Worm (Caenorhabditis elegans) whole organism, L1 larva: ENCODE measurements around the gene F58H1.2.
A peak's percentile ranks its signal among the peaks of the same experiment; 100 is the strongest.

Experiments used
- ceh-8 ChIP-seq: fragments of 200-800 bp; sonication (Bioruptor generic); optimal IDR thresholded peaks from 2 replicates; lab custom pipeline; 2018; ENCODE audit warnings: mild to moderate bottlenecking, missing genetic modification characterization, moderate library complexity, missing compliant biosample characterization
- ceh-88 ChIP-seq: fragments of 200-800 bp; sonication (Bioruptor generic); IDR thresholded peaks from 2 replicates; pipeline ENCODE4 v1.3.6; 2022; ENCODE audit warnings: missing genetic modification characterization, missing compliant biosample characterization
- ceh-90 ChIP-seq: sonication (generic microtip); optimal IDR thresholded peaks from 2 replicates; lab custom pipeline; 2016; ENCODE audit warnings: missing genetic modification characterization, missing compliant biosample characterization
- ces-1 ChIP-seq: fragments of 150-350 bp; optimal IDR thresholded peaks from 2 replicates; lab custom pipeline; 2014; ENCODE audit warnings: missing biosample characterization, missing genetic modification reagents, missing genetic modification characterization
- efl-1 ChIP-seq, 4 experiments: fragments of 150-350 bp; optimal IDR thresholded peaks in 3 of 4; peaks in 1 of 4; 1 replicate in 1 of 4; 2 replicates in 3 of 4; lab custom pipeline; 2014; ENCODE audit warnings: missing biosample characterization in 2 of 4, missing genetic modification characterization in 2 of 4, missing genetic modification reagents in 2 of 4
- efl-3 ChIP-seq: fragments of 200-800 bp; sonication (Bioruptor generic); optimal IDR thresholded peaks from 2 replicates; lab custom pipeline; 2018; ENCODE audit warnings: mild to moderate bottlenecking, missing genetic modification characterization, missing compliant biosample characterization
- elt-3 ChIP-seq, 6 experiments: fragments of 150-350 bp in 1 of 6; sonication (generic microtip); optimal IDR thresholded peaks; 2 replicates each; lab custom pipeline; 2017 to 2018; ENCODE audit warnings: missing biosample characterization in 6 of 6, missing genetic modification characterization in 6 of 6, inconsistent platforms in 1 of 6
- fkh-10 ChIP-seq: sonication (generic microtip); optimal IDR thresholded peaks from 2 replicates; lab custom pipeline; 2017; ENCODE audit warnings: missing biosample characterization, missing genetic modification reagents, missing genetic modification characterization
- fkh-8 ChIP-seq: sonication (generic microtip); optimal IDR thresholded peaks from 2 replicates; lab custom pipeline; 2016; ENCODE audit warnings: mild to moderate bottlenecking, missing genetic modification characterization, missing compliant biosample characterization
- grh-1 ChIP-seq: fragments of 200-800 bp; sonication (Bioruptor generic); IDR thresholded peaks from 2 replicates; pipeline ENCODE4 v1.3.6; 2022; ENCODE audit warnings: missing genetic modification reagents, missing genetic modification characterization, missing compliant biosample characterization
- irx-1 ChIP-seq: sonication (generic microtip); optimal IDR thresholded peaks from 2 replicates; lab custom pipeline; 2016; ENCODE audit warnings: missing genetic modification characterization, missing compliant biosample characterization
- lin-13 ChIP-seq: fragments of 150-350 bp; optimal IDR thresholded peaks from 2 replicates; lab custom pipeline; 2014; ENCODE audit warnings: missing biosample characterization, missing genetic modification reagents, missing genetic modification characterization
- lin-14 ChIP-seq: fragments of 200-800 bp; sonication (Bioruptor generic); optimal IDR thresholded peaks from 2 replicates; lab custom pipeline; 2018; ENCODE audit warnings: mild to moderate bottlenecking, missing genetic modification characterization, moderate library complexity, missing compliant biosample characterization
- lsy-2 ChIP-seq, 2 experiments: fragments of 150-350 bp; optimal IDR thresholded peaks; 2 replicates each; lab custom pipeline; 2014; ENCODE audit warnings: missing biosample characterization in 2 of 2, missing genetic modification characterization in 2 of 2
- mab-9 ChIP-seq: fragments of 200-800 bp; sonication (Bioruptor generic); IDR thresholded peaks from 2 replicates; pipeline ENCODE4 v1.3.6; 2022; ENCODE audit warnings: missing genetic modification reagents, missing genetic modification characterization, missing compliant biosample characterization
- mdl-1 ChIP-seq, 2 experiments: fragments of 150-350 bp; optimal IDR thresholded peaks; 2 replicates each; lab custom pipeline; 2014 to 2017; ENCODE audit warnings: missing biosample characterization in 2 of 2, missing genetic modification characterization in 2 of 2, inconsistent platforms in 1 of 2
- mef-2 ChIP-seq: fragments of 150-350 bp; optimal IDR thresholded peaks from 2 replicates; lab custom pipeline; 2014; ENCODE audit warnings: missing biosample characterization, missing genetic modification characterization
- mep-1 ChIP-seq: fragments of 150-350 bp; optimal IDR thresholded peaks from 2 replicates; lab custom pipeline; 2014; ENCODE audit warnings: missing biosample characterization, missing genetic modification characterization
- nhr-19 ChIP-seq: fragments of 200-800 bp; sonication (Bioruptor generic); conservative IDR thresholded peaks from 2 replicates; pipeline ENCODE4 v1.3.6; 2022; ENCODE audit warnings: missing genetic modification characterization, missing compliant biosample characterization
- nhr-20 ChIP-seq: sonication (generic microtip); optimal IDR thresholded peaks from 2 replicates; lab custom pipeline; 2016; ENCODE audit warnings: mild to moderate bottlenecking, missing genetic modification characterization, missing compliant biosample characterization
- nhr-76 ChIP-seq: sonication (generic microtip); optimal IDR thresholded peaks from 2 replicates; lab custom pipeline; 2017; ENCODE audit warnings: missing biosample characterization, missing genetic modification characterization
- nhr-77 ChIP-seq: fragments of 150-350 bp; optimal IDR thresholded peaks from 2 replicates; lab custom pipeline; 2014; ENCODE audit warnings: missing biosample characterization, missing genetic modification characterization
- nhr-85 ChIP-seq: sonication (generic microtip); peaks from one replicate; lab custom pipeline; 2016; ENCODE audit warnings: missing genetic modification characterization, inconsistent platforms, missing compliant biosample characterization
- pax-3 ChIP-seq: fragments of 200-800 bp; sonication (Bioruptor generic); optimal IDR thresholded peaks from 2 replicates; lab custom pipeline; 2018; ENCODE audit warnings: mild to moderate bottlenecking, missing genetic modification characterization, moderate library complexity, missing compliant biosample characterization
- snpc-4 ChIP-seq: fragments of 150-350 bp; optimal IDR thresholded peaks from 2 replicates; lab custom pipeline; 2014; ENCODE audit warnings: missing biosample characterization, missing genetic modification characterization
- swsn-7 ChIP-seq: sonication (generic microtip); optimal IDR thresholded peaks from 2 replicates; lab custom pipeline; 2016; ENCODE audit warnings: missing genetic modification characterization, missing compliant biosample characterization
- tbx-2 ChIP-seq: sonication (generic microtip); optimal IDR thresholded peaks from 2 replicates; lab custom pipeline; 2016; ENCODE audit warnings: missing genetic modification characterization, missing compliant biosample characterization
- tlp-1 ChIP-seq: fragments of 150-350 bp; optimal IDR thresholded peaks from 2 replicates; lab custom pipeline; 2014; ENCODE audit warnings: missing biosample characterization, missing genetic modification characterization
- unc-30 ChIP-seq: sonication (generic microtip); optimal IDR thresholded peaks from 2 replicates; lab custom pipeline; 2017; ENCODE audit warnings: missing biosample characterization, missing genetic modification characterization
- unc-62 ChIP-seq: fragments of 150-350 bp; optimal IDR thresholded peaks from 2 replicates; lab custom pipeline; 2014; ENCODE audit warnings: missing biosample characterization, missing genetic modification reagents, missing genetic modification characterization
- unc-98 ChIP-seq: fragments of 200-800 bp; sonication (Bioruptor generic); IDR thresholded peaks from 2 replicates; pipeline ENCODE4 v1.3.6; 2022; ENCODE audit warnings: missing genetic modification characterization, missing compliant biosample characterization
- vab-15 ChIP-seq: sonication (generic microtip); optimal IDR thresholded peaks from 2 replicates; lab custom pipeline; 2017; ENCODE audit warnings: missing genotype, mild to moderate bottlenecking, missing genetic modification characterization, missing compliant biosample characterization
- zip-4 ChIP-seq: fragments of 200-800 bp; sonication (Bioruptor generic); optimal IDR thresholded peaks from 2 replicates; lab custom pipeline; 2018; ENCODE audit warnings: mild to moderate bottlenecking, missing genetic modification characterization, moderate library complexity, missing compliant biosample characterization

Gene F58H1.2

ce11 chrV:11952854-11953447, 24.1 kb downstream of the F58H1.2 start:
- TF ChIP-seq nhr-85 = peak; percentile 25
- no peak for TF ChIP-seq mab-9 (GFP tag; lab: Robert Waterston, UW)
- no peak for TF ChIP-seq snpc-4
- no peak for TF ChIP-seq ceh-88 (GFP tag; lab: Robert Waterston, UW)

- TF ChIP-seq tbx-2 (tag; lab: Kevin White, UChicago) = no peak
- TF ChIP-seq ces-1 (GFP tag; lab: Kevin White, UChicago) = peak; percentile 77
- peak; percentile 58 for TF ChIP-seq fkh-10 (GFP tag; lab: Kevin White, UChicago)
- TF ChIP-seq lin-14 = peak; percentile 79
These were observed 24.7 kb downstream of the F58H1.2 start for ce11 chrV:11953621-11954020.

ce11 chrV:11955617-11956016, 26.7 kb downstream of the F58H1.2 start:
- no peak for TF ChIP-seq nhr-19 (GFP tag; lab: Robert Waterston, UW)
- TF ChIP-seq efl-3 (GFP tag; lab: Kevin White, UChicago) = no peak
- no peak for TF ChIP-seq lsy-2 (tag; optimal IDR thresholded peaks at IDR 0.05; lab: Kevin White, UChicago)
- TF ChIP-seq mef-2 (tag; lab: Kevin White, UChicago) = no peak

ce11 chrV:11958343-11959291, 29.7 kb downstream of the F58H1.2 start, which contains the start of gene F58H1.5:
Gene F58H1.5, plus strand, starts transcription at chrV:11958393.
- TF ChIP-seq efl-1 (optimal IDR thresholded peaks at IDR 0.05; lab: Kevin White, UChicago) = no peak
- peak in 1 of 2 experiments; percentile 82 for TF ChIP-seq efl-1 (GFP tag; optimal IDR thresholded peaks at IDR 0.05 in 1 of 2; lab: Kevin White, UChicago)
- no peak for TF ChIP-seq irx-1 (tag; lab: Kevin White, UChicago)
- TF ChIP-seq lin-14 = peak; percentile 33
- TF ChIP-seq nhr-77 (tag; lab: Kevin White, UChicago) = no peak

ce11 chrV:11960084-11960830, 31.4 kb downstream of the F58H1.2 start:
- TF ChIP-seq efl-1 (optimal IDR thresholded peaks at IDR 0.05; lab: Kevin White, UChicago) (no peak), efl-1 (GFP tag; optimal IDR thresholded peaks at IDR 0.05 in 1 of 2; lab: Kevin White, UChicago) (peak in 1 of 2 experiments; percentile 53), elt-3 (tag; optimal IDR thresholded peaks at IDR 0.05; lab: Kevin White, UChicago) (no peak), grh-1 (GFP tag; lab: Robert Waterston, UW) (no peak)

- TF ChIP-seq fkh-10 (GFP tag; lab: Kevin White, UChicago) = peak; percentile 37
- no peak for TF ChIP-seq efl-1 (optimal IDR thresholded peaks at IDR 0.05; lab: Kevin White, UChicago)
- peak in 1 of 2 experiments; percentile 20 for TF ChIP-seq efl-1 (GFP tag; optimal IDR thresholded peaks at IDR 0.05 in 1 of 2; lab: Kevin White, UChicago)
- no peak for TF ChIP-seq ceh-8 (GFP tag; lab: Kevin White, UChicago)
- TF ChIP-seq mdl-1 (tag; optimal IDR thresholded peaks at IDR 0.05; lab: Kevin White, UChicago) = no peak
- TF ChIP-seq, all 84 proteins: peak for 2
These were observed 31.9 kb downstream of the F58H1.2 start for ce11 chrV:11960831-11961190.

ce11 chrV:11964723-11965122, 35.8 kb downstream of the F58H1.2 start, which contains the start of gene F58H1.7:
Gene F58H1.7, minus strand, starts transcription at chrV:11964823.
- TF ChIP-seq grh-1 (GFP tag; lab: Robert Waterston, UW) (no peak), tlp-1 (no peak), unc-62 (GFP tag; lab: Kevin White, UChicago) (no peak), mep-1 (tag; lab: Kevin White, UChicago) (no peak), ceh-90 (tag; lab: Kevin White, UChicago) (no peak), zip-4 (GFP tag; lab: Kevin White, UChicago) (no peak), irx-1 (tag; lab: Kevin White, UChicago) (no peak), nhr-85 (no peak), nhr-77 (tag; lab: Kevin White, UChicago) (no peak), lin-13 (no peak), unc-98 (GFP tag; lab: Robert Waterston, UW) (no peak), unc-30 (tag; lab: Kevin White, UChicago) (no peak), fkh-8 (tag; lab: Kevin White, UChicago) (no peak), nhr-20 (no peak), pax-3 (tag; lab: Kevin White, UChicago) (no peak), nhr-76 (tag; lab: Kevin White, UChicago) (no peak), vab-15 (tag; lab: Kevin White, UChicago) (no peak), swsn-7 (tag; lab: Kevin White, UChicago) (no peak), ces-1 (GFP tag; lab: Kevin White, UChicago) (no peak), tbx-2 (tag; lab: Kevin White, UChicago) (no peak)
